Fruit fly (Drosophila melanogaster) Kc167 (cell line): ENCODE results near the gene Ski6.

Source experiments
- Myc ChIP-seq: fragments of >200 bp; optimal IDR thresholded peaks from 2 replicates; lab custom pipeline; 2017; ENCODE audit warnings: missing external identifiers
- Sin3A ChIP-seq: fragments of >200 bp; optimal IDR thresholded peaks from 2 replicates; lab custom pipeline; 2018; ENCODE audit warnings: missing external identifiers
- h ChIP-seq: fragments of >200 bp; optimal IDR thresholded peaks from 3 replicates; lab custom pipeline; 2018; ENCODE audit warnings: missing external identifiers
- insv ChIP-seq: fragments of >200 bp; optimal IDR thresholded peaks from 3 replicates; lab custom pipeline; 2018; ENCODE audit warnings: missing external identifiers
- psq ChIP-seq: fragments of >200 bp; optimal IDR thresholded peaks from 2 replicates; lab custom pipeline; 2017; ENCODE audit warnings: missing external identifiers
- ttk ChIP-seq: sonication (Bioruptor generic); optimal IDR thresholded peaks from 2 replicates; lab custom pipeline; 2017; ENCODE audit warnings: missing external identifiers

DNA sequence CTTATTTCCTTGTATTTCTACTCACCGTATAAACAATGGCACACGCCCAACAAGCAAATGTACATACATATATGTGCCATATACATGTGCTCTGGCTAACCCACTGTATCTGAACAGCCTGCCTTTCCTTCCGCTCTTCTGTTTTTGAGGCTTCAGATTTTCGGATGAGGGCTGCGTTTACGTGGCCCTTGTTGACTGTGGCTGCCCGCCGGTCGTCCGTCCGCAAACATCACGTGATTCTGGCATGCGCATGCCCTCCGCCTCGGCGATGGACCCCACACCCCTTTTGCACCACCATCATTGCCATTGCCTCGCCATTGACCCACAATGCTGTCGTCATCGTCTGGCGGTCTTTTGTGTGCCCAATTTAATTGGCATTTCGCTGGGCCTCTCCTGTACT lies 17.0 kb downstream of the Ski6 start:
- no peak for TF ChIP-seq ttk (lab: Kevin White, UChicago)
- TF ChIP-seq psq = no peak
- no peak for TF ChIP-seq Sin3A (lab: Kevin White, UChicago)
- no peak for TF ChIP-seq h
- TF ChIP-seq Myc (lab: Kevin White, UChicago) = no peak
- no peak for TF ChIP-seq insv (lab: Kevin White, UChicago)
